Fruit fly (Drosophila melanogaster): ENCODE results near the gene CG13023.
A peak's percentile ranks its signal among the peaks of the same experiment; 100 is the strongest.

CG13023 gene

dm6 chr3L:16930522-16930921 is 3.3 kb upstream of the CG13023 start (continued):
- no peak for TF ChIP-seq Nf-YB (GFP tag; optimal IDR thresholded peaks at IDR 0.05)
- no peak for TF ChIP-seq prd (optimal IDR thresholded peaks at IDR 0.05)
- no peak for TF ChIP-seq prd (GFP tag; IDR thresholded peaks at IDR 0.05)
- TF ChIP-seq ab (GFP tag; optimal IDR thresholded peaks at IDR 0.05): no peak
- no peak for TF ChIP-seq eyg (GFP tag; optimal IDR thresholded peaks at IDR 0.05)
- TF ChIP-seq CG18764 (GFP tag; optimal IDR thresholded peaks at IDR 0.05): no peak
- no peak for TF ChIP-seq CG30431 (GFP tag; optimal IDR thresholded peaks at IDR 0.05)
- TF ChIP-seq CG1647 (GFP tag; optimal IDR thresholded peaks at IDR 0.05): no peak
- 0 out of 3 replicates have a peak, but pooled peaks have one; percentile 16 for TF ChIP-seq CG34422 (GFP tag; IDR thresholded peaks at IDR 0.05)
- no peak for TF ChIP-seq CG12299 (tag; optimal IDR thresholded peaks at IDR 0.05)
- peak; percentile 32 for TF ChIP-seq gfzf (GFP tag; optimal IDR thresholded peaks at IDR 0.05)
- 0 out of 3 replicates have a peak, but pooled peaks have one; percentile 21 for TF ChIP-seq ci (GFP tag; IDR thresholded peaks at IDR 0.05)
- TF ChIP-seq crol (GFP tag; IDR thresholded peaks at IDR 0.05): peak; percentile 45
- peak; percentile 22 for TF ChIP-seq HmgD (GFP tag; optimal IDR thresholded peaks at IDR 0.05)
- no peak for TF ChIP-seq CG7745 (tag; optimal IDR thresholded peaks at IDR 0.05)
- 0 out of 2 replicates have a peak, but pooled peaks have one; percentile 20 for TF ChIP-seq Bgb (GFP tag; IDR thresholded peaks at IDR 0.05; ENCODE audit: partially characterized antibody)
- TF ChIP-seq CG11247 (GFP tag; IDR thresholded peaks at IDR 0.05): 0 out of 2 replicates have a peak, but pooled peaks have one; percentile 13
- peak; percentile 6 for TF ChIP-seq stwl (tag; optimal IDR thresholded peaks at IDR 0.05)
- peak; percentile 55; the same call in 1 of the 3 replicates for TF ChIP-seq CG6791 (GFP tag; IDR thresholded peaks at IDR 0.05; ENCODE audit: partially characterized antibody)
- no peak for TF ChIP-seq CG14050 (GFP tag; IDR thresholded peaks at IDR 0.05)
- TF ChIP-seq h (optimal IDR thresholded peaks at IDR 0.05): no peak
- TF ChIP-seq eve (GFP tag; optimal IDR thresholded peaks at IDR 0.05): no peak
- TF ChIP-seq Hmr (GFP tag; optimal IDR thresholded peaks at IDR 0.05): peak; percentile 26
- peak; percentile 25 for TF ChIP-seq pzg (GFP tag; optimal IDR thresholded peaks at IDR 0.05)
- TF ChIP-seq CG9727 (GFP tag; optimal IDR thresholded peaks at IDR 0.05): no peak
- TF ChIP-seq mam (GFP tag; optimal IDR thresholded peaks at IDR 0.05): no peak
- TF ChIP-seq ATbp (GFP tag; optimal IDR thresholded peaks at IDR 0.05): no peak
- TF ChIP-seq CG15073 (GFP tag; optimal IDR thresholded peaks at IDR 0.05): no peak
- peak; percentile 73 for TF ChIP-seq pita (GFP tag; optimal IDR thresholded peaks at IDR 0.05)
- TF ChIP-seq hkb (optimal IDR thresholded peaks at IDR 0.05): peak; percentile 36
- TF ChIP-seq hkb (GFP tag; IDR thresholded peaks at IDR 0.05): no peak
- TF ChIP-seq CG30020 (tag; optimal IDR thresholded peaks at IDR 0.05): no peak
- peak; percentile 52 for TF ChIP-seq Lhr (GFP tag; optimal IDR thresholded peaks at IDR 0.05)
- TF ChIP-seq toy (GFP tag; IDR thresholded peaks at IDR 0.05): no peak
- TF ChIP-seq CG6175 (GFP tag; IDR thresholded peaks at IDR 0.05): peak; percentile 47; the same call in 1 of the 3 replicates
- no peak for TF ChIP-seq Hsf (GFP tag; optimal IDR thresholded peaks at IDR 0.05)
- no peak for TF ChIP-seq C15 (GFP tag; IDR thresholded peaks at IDR 0.05)
- peak; percentile 50; the same call in 1 of the 3 replicates for TF ChIP-seq Opbp (GFP tag; IDR thresholded peaks at IDR 0.05; ENCODE audit: partially characterized antibody)
- TF ChIP-seq CG6765 (GFP tag; optimal IDR thresholded peaks at IDR 0.05): no peak
- TF ChIP-seq Taf1 (GFP tag; IDR thresholded peaks at IDR 0.05): no peak
- TF ChIP-seq lov (optimal IDR thresholded peaks at IDR 0.05): no peak
- no peak for TF ChIP-seq lov (GFP tag; IDR thresholded peaks at IDR 0.05)
- no peak for TF ChIP-seq Drgx (GFP tag; IDR thresholded peaks at IDR 0.05)
- TF ChIP-seq Hmx (GFP tag; optimal IDR thresholded peaks at IDR 0.05): no peak
- TF ChIP-seq en (GFP tag; optimal IDR thresholded peaks at IDR 0.05): no peak
- 0 out of 3 replicates have a peak, but pooled peaks have one; percentile 13 for TF ChIP-seq CG2199 (GFP tag; IDR thresholded peaks at IDR 0.05)
- no peak for TF ChIP-seq CG7963 (GFP tag; IDR thresholded peaks at IDR 0.05; ENCODE audit: partially characterized antibody)
- TF ChIP-seq CG32532 (GFP tag; IDR thresholded peaks at IDR 0.05): 0 out of 2 replicates have a peak, but pooled peaks have one; percentile 6
- no peak for TF ChIP-seq CG10321 (GFP tag; IDR thresholded peaks at IDR 0.05)
